Fruit fly (Drosophila melanogaster) S2 (cell line): ENCODE measurements around the gene SkpE.

Source experiments
- CG8478 ChIP-seq: fragments of >200 bp; optimal IDR thresholded peaks from 2 replicates; lab custom pipeline; 2018
- CTCF ChIP-seq, 2 experiments: fragments of >200 bp; optimal IDR thresholded peaks; 2 replicates each; lab custom pipeline; 2018

DNA sequence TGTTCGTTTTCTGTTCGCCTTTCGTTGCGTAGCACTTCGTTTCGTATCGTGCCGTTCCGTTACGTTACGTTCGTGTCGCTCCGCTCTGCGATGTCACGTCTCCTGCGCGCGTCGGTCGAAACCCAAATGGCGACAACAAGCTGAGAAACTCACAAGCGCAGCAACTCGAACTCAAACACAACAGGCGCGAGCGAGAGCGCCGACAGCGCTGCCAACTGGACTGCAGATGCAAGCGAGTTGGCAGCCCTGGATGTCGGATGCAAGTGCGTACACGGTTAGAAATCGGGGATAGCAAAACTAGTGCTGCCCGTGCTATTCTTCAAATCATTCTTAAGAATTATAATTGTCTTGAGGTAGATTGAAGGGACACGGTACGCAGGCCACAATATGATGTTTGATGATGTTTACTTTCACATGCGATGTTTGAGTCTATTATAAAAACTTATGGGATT, 24.5 kb upstream of the SkpE start:
- TF ChIP-seq CTCF (optimal IDR thresholded peaks at IDR 0.05; lab: Kevin White, UChicago) (no peak), CG8478 (lab: Kevin White, UChicago) (no peak)
